Worm (Caenorhabditis elegans): Measurements from ENCODE around the gene ric-7.

ric-7 gene

ce11 chrV:14033649-14034048 is 27.9 kb upstream of the ric-7 start, which contains the start of gene ins-10:
Gene ins-10, plus strand, starts transcription at chrV:14033949.
- TF ChIP-seq ceh-31 (tag; optimal IDR thresholded peaks at IDR 0.05), result no peak
- TF ChIP-seq ama-1 (optimal IDR thresholded peaks at IDR 0.05), result no peak
- no peak for TF ChIP-seq K02D7.2 (tag; optimal IDR thresholded peaks at IDR 0.05)

ce11 chrV:14028256-14028743 is 22.6 kb upstream of the ric-7 start:
- no peak for TF ChIP-seq fkh-10 (GFP tag; optimal IDR thresholded peaks at IDR 0.05)
- peak; percentile 76 for TF ChIP-seq ama-1 (optimal IDR thresholded peaks at IDR 0.05)

- TF ChIP-seq ceh-30 (tag; optimal IDR thresholded peaks at IDR 0.05) (no peak), hlh-15 (tag; optimal IDR thresholded peaks at IDR 0.05) (no peak)
Measured at ce11 chrV:14027384-14027783, 21.7 kb upstream of the ric-7 start, which contains the start of gene T08G5.3. Gene T08G5.3, minus strand, starts transcription at chrV:14027484.

- TF ChIP-seq ceh-45 (GFP tag; IDR thresholded peaks at IDR 0.05) (no peak), nfya-1 (tag; optimal IDR thresholded peaks at IDR 0.05) (no peak), mec-3 (tag; optimal IDR thresholded peaks at IDR 0.05; ENCODE audit: borderline replicate concordance) (no peak), ceh-9 (tag; optimal IDR thresholded peaks at IDR 0.05) (no peak), T23F11.4 (GFP tag; optimal IDR thresholded peaks at IDR 0.05) (no peak), hlh-30 (tag; optimal IDR thresholded peaks at IDR 0.05; ENCODE audit: insufficient read depth) (no peak), unc-55 (GFP tag; optimal IDR thresholded peaks at IDR 0.05) (no peak), pat-9 (tag; optimal IDR thresholded peaks at IDR 0.05) (no peak), elt-4 (tag; optimal IDR thresholded peaks at IDR 0.05) (no peak), C08G9.2 (tag; optimal IDR thresholded peaks at IDR 0.05) (no peak), ztf-16 (tag; optimal IDR thresholded peaks at IDR 0.05) (no peak), ceh-18 (tag; optimal IDR thresholded peaks at IDR 0.05) (no peak), nhr-11 (tag; optimal IDR thresholded peaks at IDR 0.05) (no peak), ceh-48 (tag; optimal IDR thresholded peaks at IDR 0.05) (no peak), unc-86 (tag; optimal IDR thresholded peaks at IDR 0.05) (no peak), eyg-1 (tag; optimal IDR thresholded peaks at IDR 0.05) (no peak), sox-2 (GFP tag; IDR thresholded peaks at IDR 0.05) (no peak), gmeb-2 (tag; optimal IDR thresholded peaks at IDR 0.05) (no peak), ceh-30 (tag; optimal IDR thresholded peaks at IDR 0.05) (no peak)
Measured at ce11 chrV:14026194-14026593, 20.5 kb upstream of the ric-7 start, which contains the start of gene T08G5.2. Gene T08G5.2, minus strand, starts transcription at chrV:14026294.

ce11 chrV:14023074-14023473 is 17.4 kb upstream of the ric-7 start, which contains the start of gene T08G5.15:
Gene T08G5.15, minus strand, starts transcription at chrV:14023174.
- TF ChIP-seq ceh-48 (tag; optimal IDR thresholded peaks at IDR 0.05) (no peak), unc-42 (tag; optimal IDR thresholded peaks at IDR 0.05) (no peak), hlh-13 (GFP tag; optimal IDR thresholded peaks at IDR 0.05) (no peak), hlh-30 (tag; optimal IDR thresholded peaks at IDR 0.05; ENCODE audit: insufficient read depth) (no peak), ceh-2 (tag; optimal IDR thresholded peaks at IDR 0.05) (no peak), F13H6.1 (tag; optimal IDR thresholded peaks at IDR 0.05) (no peak), fkh-10 (GFP tag; optimal IDR thresholded peaks at IDR 0.05) (no peak), ceh-9 (tag; optimal IDR thresholded peaks at IDR 0.05) (no peak), npax-4 (tag; optimal IDR thresholded peaks at IDR 0.05) (no peak), hlh-15 (tag; optimal IDR thresholded peaks at IDR 0.05) (no peak), C08G9.2 (tag; optimal IDR thresholded peaks at IDR 0.05) (no peak), sdc-2 (tag; optimal IDR thresholded peaks at IDR 0.05) (no peak), ahr-1 (tag; optimal IDR thresholded peaks at IDR 0.05) (no peak), K09A11.1 (tag; optimal IDR thresholded peaks at IDR 0.05; ENCODE audit: insufficient read depth) (no peak), hlh-6 (tag; optimal IDR thresholded peaks at IDR 0.05) (no peak), T23F11.4 (GFP tag; optimal IDR thresholded peaks at IDR 0.05) (no peak), fkh-6 (tag; optimal IDR thresholded peaks at IDR 0.05) (no peak), sox-4 (tag; optimal IDR thresholded peaks at IDR 0.05) (no peak), nhr-232 (tag; optimal IDR thresholded peaks at IDR 0.05) (no peak), unc-55 (GFP tag; optimal IDR thresholded peaks at IDR 0.05) (no peak)

Measured in whole organism, late embryonic.